Fruit fly (Drosophila melanogaster) S2 (cell line): Measurements from ENCODE around the gene Ilk.

Experiments
- CG8478 ChIP-seq: fragments of >200 bp; optimal IDR thresholded peaks from 2 replicates; lab custom pipeline; 2018
- CTCF ChIP-seq, 2 experiments: fragments of >200 bp; optimal IDR thresholded peaks; 2 replicates each; lab custom pipeline; 2018

DNA sequence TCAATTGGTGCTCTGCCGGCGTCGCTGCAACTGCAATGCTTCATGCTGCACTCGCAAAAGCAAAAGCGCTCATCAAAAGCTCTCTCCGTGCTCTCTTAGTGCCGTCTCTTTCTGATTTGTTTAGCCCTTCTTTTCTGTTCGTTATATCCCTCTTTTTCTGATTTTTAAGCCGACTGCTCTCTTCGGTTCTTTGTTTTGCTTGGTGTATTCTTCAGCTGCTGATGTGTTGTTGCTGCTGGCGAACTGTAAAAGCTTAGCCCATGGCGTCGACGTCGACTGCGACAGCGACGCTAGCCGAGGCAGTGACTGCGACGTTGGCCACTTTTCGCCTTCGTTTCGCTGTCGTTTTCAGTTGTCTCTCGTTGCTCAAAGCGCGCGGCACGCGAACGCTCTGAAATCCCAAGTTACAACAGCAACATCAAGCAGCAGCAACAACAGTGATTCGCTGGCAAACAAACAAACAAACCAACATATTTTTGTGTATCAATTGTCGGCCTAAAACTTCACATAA lies 23.4 kb downstream of the Ilk start:
- TF ChIP-seq CG8478 (lab: Kevin White, UChicago), result no peak
- TF ChIP-seq CTCF (optimal IDR thresholded peaks at IDR 0.05; lab: Kevin White, UChicago), result no peak
